Worm (Caenorhabditis elegans): ENCODE results near the gene mtm-6.
A peak's percentile ranks its signal among the peaks of the same experiment; 100 is the strongest.

Gene mtm-6

ce11 chrIII:13310552-13310951 is 36.3 kb upstream of the mtm-6 start:
- TF ChIP-seq F22D6.2 (tag; optimal IDR thresholded peaks at IDR 0.05) (no peak), mxl-1 (tag; optimal IDR thresholded peaks at IDR 0.05) (no peak), attf-5 (GFP tag; optimal IDR thresholded peaks at IDR 0.05) (peak; percentile 27), lin-35 (GFP tag; optimal IDR thresholded peaks at IDR 0.05) (no peak)

ce11 chrIII:13313788-13314187 is 33.1 kb upstream of the mtm-6 start, which contains the start of gene Y43F4B.10:
TSS of gene Y43F4B.10 (plus strand) at chrIII:13314068.
- no peak for TF ChIP-seq sea-2 (GFP tag; IDR thresholded peaks at IDR 0.05)
- peak; percentile 10 for TF ChIP-seq attf-5 (GFP tag; optimal IDR thresholded peaks at IDR 0.05)
- no peak for TF ChIP-seq atf-7 (tag; optimal IDR thresholded peaks at IDR 0.05)

- TF ChIP-seq snpc-3.4 (tag; optimal IDR thresholded peaks at IDR 0.05) (no peak), nfya-1 (tag; optimal IDR thresholded peaks at IDR 0.05; ENCODE audit: borderline replicate concordance, insufficient read depth) (no peak), nhr-90 (tag; optimal IDR thresholded peaks at IDR 0.05) (no peak), tbp1 (GFP tag; optimal IDR thresholded peaks at IDR 0.05) (no peak), let-607 (tag; optimal IDR thresholded peaks at IDR 0.05) (no peak), hsf-1 (GFP tag; IDR thresholded peaks at IDR 0.05) (no peak), F33H1.4 (GFP tag; IDR thresholded peaks at IDR 0.05) (peak; percentile 48), ets-4 (GFP tag; optimal IDR thresholded peaks at IDR 0.05) (no peak), lsl-1 (GFP tag; optimal IDR thresholded peaks at IDR 0.05) (peak; percentile 56), madf-6 (GFP tag; IDR thresholded peaks at IDR 0.05) (peak; percentile 50)
These were observed 32.2 kb upstream of the mtm-6 start for ce11 chrIII:13314636-13315035.

- no peak for TF ChIP-seq nhr-27 (tag; optimal IDR thresholded peaks at IDR 0.05)
- no peak for TF ChIP-seq madf-6 (GFP tag; IDR thresholded peaks at IDR 0.05)
- TF ChIP-seq D2030.7 (GFP tag; IDR thresholded peaks at IDR 0.05), result no peak
- no peak for TF ChIP-seq sea-2 (GFP tag; IDR thresholded peaks at IDR 0.05)
- no peak for TF ChIP-seq dpff-1 (tag; optimal IDR thresholded peaks at IDR 0.05)
- TF ChIP-seq F10E7.11 (tag; optimal IDR thresholded peaks at IDR 0.05), result no peak
- TF ChIP-seq B0035.1 (tag; optimal IDR thresholded peaks at IDR 0.05), result no peak
- TF ChIP-seq tbp1 (GFP tag; optimal IDR thresholded peaks at IDR 0.05), result no peak
These were observed 31.8 kb upstream of the mtm-6 start, which contains the start of gene dph-7 for ce11 chrIII:13315071-13315470. TSS of gene dph-7 (plus strand) at chrIII:13315123.

- no peak for TF ChIP-seq rec-8 (tag; optimal IDR thresholded peaks at IDR 0.05)
- no peak for TF ChIP-seq bed-1 (GFP tag; IDR thresholded peaks at IDR 0.05)
- no peak for TF ChIP-seq F23B12.7 (tag; optimal IDR thresholded peaks at IDR 0.05; ENCODE audit: insufficient read depth)
- TF ChIP-seq unc-62 (GFP tag; optimal IDR thresholded peaks at IDR 0.05), result no peak
- TF ChIP-seq lsy-27 (tag; optimal IDR thresholded peaks at IDR 0.05; ENCODE audit: borderline replicate concordance, insufficient read depth), result no peak
- TF ChIP-seq rcor-1 (GFP tag; IDR thresholded peaks at IDR 0.05), result no peak
- no peak for TF ChIP-seq hsf-1 (GFP tag; IDR thresholded peaks at IDR 0.05)
- TF ChIP-seq Y53F4B.3 (GFP tag; IDR thresholded peaks at IDR 0.05), result no peak
- no peak for TF ChIP-seq mcd-1 (GFP tag; IDR thresholded peaks at IDR 0.05)
- no peak for TF ChIP-seq hmg-1.2 (GFP tag; IDR thresholded peaks at IDR 0.05)
- TF ChIP-seq akir-1 (GFP tag; optimal IDR thresholded peaks at IDR 0.05), result no peak
- no peak for TF ChIP-seq Y53G8AR.9 (GFP tag; conservative IDR thresholded peaks at IDR 0.05)
- no peak for TF ChIP-seq bed-2 (GFP tag; IDR thresholded peaks at IDR 0.05)
- TF ChIP-seq repo-1 (tag; optimal IDR thresholded peaks at IDR 0.05), result no peak
- TF ChIP-seq B0019.2 (GFP tag; conservative IDR thresholded peaks at IDR 0.05), result no peak
- TF ChIP-seq zfh-2 (GFP tag; conservative IDR thresholded peaks at IDR 0.05), result no peak
- no peak for TF ChIP-seq F49E8.2 (tag; optimal IDR thresholded peaks at IDR 0.05; ENCODE audit: insufficient read depth)
- no peak for TF ChIP-seq mes-4 (tag; optimal IDR thresholded peaks at IDR 0.05)
- no peak for TF ChIP-seq lin-35 (GFP tag; optimal IDR thresholded peaks at IDR 0.05)
- no peak for TF ChIP-seq B0336.3 (GFP tag; IDR thresholded peaks at IDR 0.05)
These were observed 29.9 kb upstream of the mtm-6 start for ce11 chrIII:13316935-13317334.
